Worm (Caenorhabditis elegans): ENCODE measurements around the gene swsn-4.

DNA sequence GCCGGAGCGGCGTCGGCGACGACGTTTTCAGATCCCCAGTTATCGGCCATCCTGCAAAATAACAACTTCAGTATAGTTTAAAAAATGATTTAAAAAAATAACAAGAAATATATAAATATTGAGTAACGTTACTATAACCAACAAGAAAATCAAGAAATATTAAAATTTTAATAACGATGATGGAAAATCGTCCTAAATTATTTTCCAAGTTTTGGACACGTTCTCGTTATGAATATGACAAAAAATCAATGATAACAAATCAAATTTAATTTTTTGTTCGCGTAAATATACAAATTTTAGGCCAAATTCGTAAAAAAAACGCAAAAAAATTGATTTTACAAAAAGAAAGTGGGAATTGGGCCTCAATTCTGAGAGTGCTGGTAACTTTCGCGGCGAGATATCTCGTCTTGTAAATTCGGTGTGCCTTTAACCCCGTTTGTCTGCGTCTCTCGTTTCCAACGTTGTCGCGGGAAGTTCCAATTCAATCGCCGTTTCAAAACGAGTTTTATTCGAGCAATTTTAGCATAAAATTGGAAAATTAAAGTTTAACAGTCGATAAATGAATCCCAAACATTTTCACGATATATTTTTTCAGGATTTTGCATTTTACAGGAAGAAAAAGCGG is 14.7 kb upstream of the swsn-4 start, which contains the start of gene rps-5:
- TF ChIP-seq dmd-8 (GFP tag; IDR thresholded peaks at IDR 0.05) = no peak
- no peak for TF ChIP-seq ztf-11 (tag; optimal IDR thresholded peaks at IDR 0.05)
- TF ChIP-seq unc-62 (GFP tag; optimal IDR thresholded peaks at IDR 0.05 in 1 of 2) = peak in 1 of 2 experiments; percentile 87
- TF ChIP-seq unc-62 (tag; optimal IDR thresholded peaks at IDR 0.05) = no peak
